Worm (Caenorhabditis elegans): ENCODE data around the gene T19D7.5.

The T19D7.5 gene

DNA sequence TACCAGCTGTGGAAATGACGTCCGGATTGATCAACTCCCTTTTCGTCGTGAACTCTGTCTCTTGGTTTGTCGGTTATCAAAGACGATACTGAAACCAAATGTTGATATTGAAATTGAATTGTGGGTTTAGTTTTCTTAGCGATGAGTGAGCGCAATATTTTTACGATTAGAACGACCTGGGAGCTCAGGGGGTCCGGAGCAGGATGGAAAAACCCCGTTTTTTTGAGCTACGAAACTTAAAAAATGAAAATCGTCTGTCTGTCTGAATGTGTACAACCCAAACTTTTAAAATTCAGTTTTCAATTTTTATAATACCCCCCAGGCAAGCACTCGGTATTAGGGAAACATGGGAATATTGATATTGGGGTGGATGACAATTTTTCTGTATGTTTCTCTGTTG, 23.2 kb downstream of the T19D7.5 start:
- no peak for TF ChIP-seq unc-62 (GFP tag; optimal IDR thresholded peaks at IDR 0.05)

DNA sequence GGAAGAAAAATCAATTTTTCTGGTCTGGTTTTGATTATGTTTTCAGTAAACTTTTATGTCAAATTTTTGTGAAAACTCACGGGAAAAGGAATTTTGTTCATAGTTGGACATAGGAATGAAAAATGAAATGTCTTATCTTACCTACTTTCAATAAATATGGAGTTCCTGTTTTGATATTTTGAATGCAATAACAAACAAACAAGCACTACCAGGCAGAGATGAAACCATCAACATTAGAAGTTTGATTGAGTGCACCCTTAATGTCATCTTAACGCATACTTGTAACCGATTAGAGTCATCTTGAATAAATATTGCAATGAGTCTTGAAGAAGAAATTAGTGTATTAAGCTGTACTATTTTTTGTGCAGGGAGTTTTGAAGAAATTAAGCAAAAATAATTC, 24.6 kb downstream of the T19D7.5 start, which contains the start of gene M6.11:
Gene M6.11 (minus strand): TSS at position 101 of the 400 bp plus-strand sequence.
- TF ChIP-seq unc-62 (GFP tag; optimal IDR thresholded peaks at IDR 0.05) = no peak

DNA sequence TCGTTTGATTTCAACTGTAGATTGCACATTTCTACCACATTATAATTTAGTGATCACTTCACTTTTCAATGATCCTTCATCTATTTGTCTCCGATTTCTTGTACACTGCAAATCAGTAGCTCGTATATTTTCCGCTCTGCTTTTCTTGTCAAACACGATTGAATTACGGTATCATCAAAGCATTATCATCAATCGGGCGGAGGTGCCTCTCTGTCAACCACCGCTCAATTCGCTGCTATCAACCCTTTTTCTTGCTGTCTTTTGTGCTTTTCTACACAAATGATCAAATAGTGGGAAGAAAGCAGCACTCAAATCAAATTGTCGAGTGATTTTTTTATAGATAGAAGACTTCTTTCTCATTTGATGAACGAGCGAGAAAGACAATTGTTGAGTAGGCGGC, 28.4 kb downstream of the T19D7.5 start:
- no peak for TF ChIP-seq unc-62 (GFP tag; optimal IDR thresholded peaks at IDR 0.05)

DNA sequence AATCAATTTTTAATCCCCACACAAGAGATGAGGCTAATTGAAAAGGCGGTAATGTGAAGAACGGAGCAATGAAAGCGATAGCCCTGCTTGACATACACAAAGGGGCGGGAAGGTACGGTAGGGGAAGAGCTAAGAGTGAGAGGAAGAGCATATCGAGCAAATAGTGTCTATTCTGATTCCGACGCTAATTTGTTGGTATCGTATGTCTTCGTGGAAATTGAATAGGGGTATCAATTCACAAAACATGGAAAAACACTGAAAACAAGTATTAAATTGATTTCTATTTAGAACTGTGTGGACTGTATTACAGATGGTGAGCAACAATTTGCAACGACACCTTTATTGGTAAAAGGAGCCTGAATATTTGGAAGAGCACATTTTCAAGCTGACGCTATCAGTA, 29.1 kb downstream of the T19D7.5 start, which contains the start of gene pha-2:
Gene pha-2 (minus strand): TSS at position 101 of the 400 bp plus-strand sequence.
- no peak for TF ChIP-seq unc-62 (GFP tag; optimal IDR thresholded peaks at IDR 0.05)

DNA sequence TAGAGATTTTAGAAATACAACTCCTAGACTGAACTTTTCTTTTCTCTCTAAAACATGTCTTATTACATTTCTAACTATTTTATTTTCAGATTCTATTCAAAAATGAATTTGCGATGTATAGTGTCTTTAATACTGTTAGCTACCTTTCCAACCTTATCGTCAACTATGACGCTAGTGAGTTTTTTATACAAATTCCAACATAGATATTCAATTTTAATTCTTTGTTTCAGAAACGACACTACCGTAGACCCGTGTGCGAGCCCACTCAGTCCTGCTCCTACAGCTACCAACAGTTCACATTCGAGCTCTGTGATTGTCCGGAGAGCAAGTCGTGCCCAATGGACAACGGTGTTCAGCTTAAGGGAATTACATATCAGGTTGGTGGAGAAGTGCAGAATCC, 36.9 kb downstream of the T19D7.5 start, which contains the start of gene M6.4:
Gene M6.4 (plus strand): TSS at position 55 of the 400 bp plus-strand sequence.
- TF ChIP-seq unc-62 (GFP tag; optimal IDR thresholded peaks at IDR 0.05) = no peak

DNA sequence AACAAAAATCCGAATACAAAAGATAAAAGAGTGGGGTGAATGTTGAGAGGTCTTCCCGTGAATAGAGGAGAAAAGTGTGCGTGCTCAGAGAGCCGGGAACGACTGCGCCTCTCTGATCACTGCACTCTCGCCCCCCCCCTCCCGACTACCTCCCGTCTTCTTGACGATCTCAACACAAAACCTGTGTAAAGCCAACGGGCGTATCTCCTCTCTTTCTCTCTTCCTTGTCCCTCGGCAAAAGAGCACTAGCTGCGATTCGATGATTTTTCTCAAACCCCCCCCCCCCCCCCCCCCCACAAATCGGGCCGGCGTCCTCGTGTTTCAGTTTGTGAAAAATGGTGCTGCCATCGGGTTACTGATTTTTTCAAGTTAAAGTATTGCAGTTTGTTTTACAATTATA, 44.3 kb downstream of the T19D7.5 start:
- TF ChIP-seq unc-62 (GFP tag; optimal IDR thresholded peaks at IDR 0.05) = no peak

DNA sequence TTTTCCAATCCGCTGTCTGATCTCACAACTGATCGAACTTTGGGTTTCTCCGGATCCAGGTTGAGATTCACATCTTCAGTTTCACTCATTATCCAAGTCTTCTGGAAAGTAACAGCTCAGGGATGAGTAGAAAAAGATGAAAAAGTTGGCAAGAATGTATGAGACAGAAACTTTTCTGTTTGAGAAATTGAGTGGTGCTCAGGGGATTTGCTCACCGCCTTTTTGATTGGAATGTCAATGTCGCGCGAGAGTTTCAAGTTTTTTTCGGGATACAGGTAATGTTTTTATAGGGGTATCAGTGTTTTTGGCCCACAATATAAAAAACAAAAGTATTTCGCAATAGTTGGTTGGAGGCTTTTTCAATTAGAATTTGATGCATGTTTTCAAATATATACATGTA, 44.8 kb downstream of the T19D7.5 start, which contains the start of gene unc-96:
Gene unc-96 (minus strand): TSS at position 101 of the 400 bp plus-strand sequence.
- TF ChIP-seq unc-62 (GFP tag; optimal IDR thresholded peaks at IDR 0.05) = no peak

DNA sequence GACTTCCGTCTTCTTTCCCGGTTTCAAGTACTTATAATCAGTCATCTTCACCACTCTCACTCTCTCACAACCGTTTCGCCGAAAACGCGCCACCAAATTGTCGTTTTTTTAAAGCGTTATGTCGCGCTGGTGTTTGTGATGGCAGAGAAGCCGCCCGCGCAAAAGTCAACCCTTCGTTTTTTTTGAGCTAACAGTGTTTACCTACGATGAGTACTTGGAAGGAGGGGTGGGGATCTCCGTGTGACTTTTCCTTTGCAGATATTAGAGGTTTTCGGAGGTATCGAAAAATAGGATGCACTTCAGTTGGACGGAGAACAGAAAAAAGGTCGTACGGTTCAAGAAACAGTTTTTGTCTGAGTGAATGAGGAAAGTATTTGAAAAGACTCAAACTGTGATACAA, 48.3 kb downstream of the T19D7.5 start:
- TF ChIP-seq unc-62 (GFP tag; optimal IDR thresholded peaks at IDR 0.05) = no peak
